Worm (Caenorhabditis elegans): ENCODE results near the gene F53A2.3.

- TF ChIP-seq klf-2 (GFP tag; conservative IDR thresholded peaks at IDR 0.05): no peak
- no peak for TF ChIP-seq ztf-23 (GFP tag; IDR thresholded peaks at IDR 0.05)
- no peak for TF ChIP-seq ztf-29 (GFP tag; IDR thresholded peaks at IDR 0.05)
- TF ChIP-seq ref-1 (GFP tag; conservative IDR thresholded peaks at IDR 0.05): no peak
- no peak for TF ChIP-seq flt-1 (GFP tag; IDR thresholded peaks at IDR 0.05)
- no peak for TF ChIP-seq cog-1 (tag; optimal IDR thresholded peaks at IDR 0.05)
Observed at ce11 chrIII:13305537-13305936, 34.0 kb downstream of the F53A2.3 start.
